Worm (Caenorhabditis elegans) whole organism, mixed stage, embryonic: Measurements from ENCODE around the gene R09B5.11.

Source experiments
- M03D4.4 ChIP-seq: sonication (generic microtip); optimal IDR thresholded peaks from 2 replicates; lab custom pipeline; 2017; ENCODE audit warnings: mild to moderate bottlenecking, missing genetic modification characterization, missing compliant biosample characterization
- bed-3 ChIP-seq: fragments of 200-800 bp; sonication (Bioruptor generic); optimal IDR thresholded peaks from 3 replicates; lab custom pipeline; 2018; ENCODE audit warnings: mild to moderate bottlenecking, missing genetic modification characterization, moderate library complexity, missing compliant biosample characterization
- blmp-1 ChIP-seq: fragments of 150-350 bp; optimal IDR thresholded peaks from 2 replicates; lab custom pipeline; 2014; ENCODE audit warnings: missing biosample characterization, missing genetic modification characterization
- ceh-39 ChIP-seq: fragments of 150-350 bp; optimal IDR thresholded peaks from 2 replicates; lab custom pipeline; 2014; ENCODE audit warnings: missing biosample characterization, missing genetic modification characterization
- ceh-43 ChIP-seq: fragments of 200-800 bp; sonication (Bioruptor generic); optimal IDR thresholded peaks from 2 replicates; lab custom pipeline; 2018; ENCODE audit warnings: mild to moderate bottlenecking, missing genetic modification characterization, moderate library complexity, missing compliant biosample characterization
- ceh-83 ChIP-seq: fragments of 200-800 bp; sonication (Bioruptor generic); optimal IDR thresholded peaks from 2 replicates; lab custom pipeline; 2018; ENCODE audit warnings: mild to moderate bottlenecking, missing genetic modification characterization, missing compliant biosample characterization
- ces-1 ChIP-seq: fragments of 150-350 bp; optimal IDR thresholded peaks from 2 replicates; lab custom pipeline; 2014; ENCODE audit warnings: missing biosample characterization, missing genetic modification reagents, missing genetic modification characterization
- cnd-1 ChIP-seq: fragments of 200-800 bp; sonication (Bioruptor generic); optimal IDR thresholded peaks from 2 replicates; lab custom pipeline; 2018; ENCODE audit warnings: mild to moderate bottlenecking, missing genetic modification characterization, missing compliant biosample characterization
- elt-1 ChIP-seq: sonication (generic microtip); optimal IDR thresholded peaks from 2 replicates; lab custom pipeline; 2017; ENCODE audit warnings: missing genetic modification characterization, mild to moderate bottlenecking, missing compliant biosample characterization, antibody characterized with exemption, moderate library complexity, borderline replicate concordance; ENCODE audit not compliant: insufficient read depth
- elt-3 ChIP-seq: fragments of 150-350 bp; optimal IDR thresholded peaks from 2 replicates; lab custom pipeline; 2014; ENCODE audit warnings: missing biosample characterization, missing genetic modification characterization
- flh-1 ChIP-seq: fragments of 200-800 bp; sonication (Bioruptor generic); optimal IDR thresholded peaks from 2 replicates; lab custom pipeline; 2018; ENCODE audit warnings: mild to moderate bottlenecking, missing genetic modification characterization, moderate library complexity, missing compliant biosample characterization
- ham-2 ChIP-seq: fragments of 200-800 bp; sonication (Bioruptor generic); optimal IDR thresholded peaks from 2 replicates; lab custom pipeline; 2018; ENCODE audit warnings: mild to moderate bottlenecking, missing genetic modification characterization, missing compliant biosample characterization
- hlh-1 ChIP-seq: fragments of 150-350 bp; optimal IDR thresholded peaks from 2 replicates; lab custom pipeline; 2014; ENCODE audit warnings: missing biosample characterization, missing genetic modification reagents, missing genetic modification characterization
- lin-32 ChIP-seq: fragments of 200-800 bp; sonication (Bioruptor generic); optimal IDR thresholded peaks from 2 replicates; lab custom pipeline; 2018; ENCODE audit warnings: mild to moderate bottlenecking, missing genetic modification characterization, missing compliant biosample characterization
- lsy-2 ChIP-seq: fragments of 150-350 bp; optimal IDR thresholded peaks from 2 replicates; lab custom pipeline; 2014; ENCODE audit warnings: missing biosample characterization, missing genetic modification characterization
- mab-5 ChIP-seq: fragments of 150-350 bp; optimal IDR thresholded peaks from 2 replicates; lab custom pipeline; 2014; ENCODE audit warnings: missing biosample characterization, missing genetic modification characterization
- mep-1 ChIP-seq: fragments of 150-350 bp; optimal IDR thresholded peaks from 2 replicates; lab custom pipeline; 2017; ENCODE audit warnings: missing biosample characterization, missing genetic modification reagents, missing genetic modification characterization, inconsistent platforms
- mls-2 ChIP-seq: sonication (generic microtip); optimal IDR thresholded peaks from 2 replicates; lab custom pipeline; 2016; ENCODE audit warnings: mild to moderate bottlenecking, missing genetic modification characterization, moderate library complexity, missing compliant biosample characterization
- nhr-2 ChIP-seq: fragments of 150-350 bp; optimal IDR thresholded peaks from 2 replicates; lab custom pipeline; 2014; ENCODE audit warnings: missing biosample characterization, missing genetic modification characterization
- nhr-28 ChIP-seq: fragments of 150-350 bp; optimal IDR thresholded peaks from 2 replicates; lab custom pipeline; 2014; ENCODE audit warnings: missing biosample characterization, missing genetic modification characterization
- pha-4 ChIP-seq: fragments of 150-350 bp; optimal IDR thresholded peaks from 2 replicates; lab custom pipeline; 2018; ENCODE audit warnings: missing biosample characterization, missing genetic modification reagents, missing genetic modification characterization
- sem-2 ChIP-seq: fragments of 200-800 bp; sonication (Bioruptor generic); optimal IDR thresholded peaks from 2 replicates; lab custom pipeline; 2018; ENCODE audit warnings: mild to moderate bottlenecking, missing genetic modification characterization, missing compliant biosample characterization
- snpc-4 ChIP-seq: fragments of 150-350 bp; optimal IDR thresholded peaks from 2 replicates; lab custom pipeline; 2014; ENCODE audit warnings: missing biosample characterization, missing genetic modification characterization
- sptf-1 ChIP-seq: sonication (generic microtip); optimal IDR thresholded peaks from 2 replicates; lab custom pipeline; 2017; ENCODE audit warnings: mild to moderate bottlenecking, missing genetic modification characterization, moderate library complexity, missing compliant biosample characterization
- tbx-8 ChIP-seq: fragments of 200-800 bp; sonication (Bioruptor generic); optimal IDR thresholded peaks from 2 replicates; lab custom pipeline; 2018; ENCODE audit warnings: mild to moderate bottlenecking, missing genetic modification characterization, moderate library complexity, missing compliant biosample characterization
- unc-120 ChIP-seq: sonication (generic microtip); optimal IDR thresholded peaks from 2 replicates; lab custom pipeline; 2017; ENCODE audit warnings: missing genetic modification characterization, missing compliant biosample characterization; ENCODE audit not compliant: poor library complexity, severe bottlenecking
- unc-39 ChIP-seq: fragments of 150-350 bp; optimal IDR thresholded peaks from 2 replicates; lab custom pipeline; 2014; ENCODE audit warnings: missing biosample characterization, missing genetic modification characterization
- unc-62 ChIP-seq: fragments of 150-350 bp; optimal IDR thresholded peaks from 2 replicates; lab custom pipeline; 2014; ENCODE audit warnings: missing biosample characterization, missing genetic modification reagents, missing genetic modification characterization
- zip-8 ChIP-seq: fragments of 150-350 bp; optimal IDR thresholded peaks from 2 replicates; lab custom pipeline; 2014; ENCODE audit warnings: missing biosample characterization, missing genetic modification characterization
- ztf-11 ChIP-seq: fragments of 150-350 bp; optimal IDR thresholded peaks from 2 replicates; lab custom pipeline; 2014; ENCODE audit warnings: missing biosample characterization, missing genetic modification characterization

R09B5.11 gene

ce11 chrV:1438205-1438604 lies 800 bp upstream of the R09B5.11 start:
- TF ChIP-seq mab-5 (tag; lab: Kevin White, UChicago) (no peak), bed-3 (GFP tag; lab: Kevin White, UChicago) (no peak), sem-2 (GFP tag; lab: Kevin White, UChicago) (no peak), mep-1 (tag; lab: Kevin White, UChicago) (no peak), ceh-39 (tag; lab: Kevin White, UChicago) (no peak), elt-3 (tag; lab: Kevin White, UChicago) (no peak), snpc-4 (no peak), nhr-2 (tag; lab: Kevin White, UChicago) (no peak), zip-8 (tag; lab: Kevin White, UChicago) (no peak), elt-1 (tag; lab: Kevin White, UChicago) (no peak), ham-2 (GFP tag; lab: Kevin White, UChicago) (no peak), tbx-8 (GFP tag; lab: Kevin White, UChicago) (no peak), sptf-1 (tag; lab: Kevin White, UChicago) (no peak), unc-62 (no peak), lin-32 (GFP tag; lab: Kevin White, UChicago) (no peak), flh-1 (GFP tag; lab: Kevin White, UChicago) (no peak), pha-4 (tag; lab: Kevin White, UChicago) (no peak), ces-1 (no peak), unc-39 (tag; lab: Kevin White, UChicago) (no peak), blmp-1 (tag; lab: Kevin White, UChicago) (no peak)

- TF ChIP-seq zip-8 (tag; lab: Kevin White, UChicago) (no peak), flh-1 (GFP tag; lab: Kevin White, UChicago) (no peak), mep-1 (tag; lab: Kevin White, UChicago) (no peak), elt-3 (tag; lab: Kevin White, UChicago) (no peak), nhr-28 (tag; lab: Kevin White, UChicago) (no peak), M03D4.4 (tag; lab: Kevin White, UChicago) (no peak), elt-1 (tag; lab: Kevin White, UChicago) (no peak), unc-120 (tag; lab: Kevin White, UChicago) (no peak), lin-32 (GFP tag; lab: Kevin White, UChicago) (no peak), cnd-1 (no peak), unc-39 (tag; lab: Kevin White, UChicago) (no peak)
Observed at ce11 chrV:1442042-1442441, 3.0 kb downstream of the R09B5.11 start, which contains the start of gene cnc-11. cnc-11 (plus strand) TSS chrV:1442342.

- TF ChIP-seq pha-4 (tag; lab: Kevin White, UChicago): no peak
- TF ChIP-seq ceh-83 (GFP tag; lab: Kevin White, UChicago): no peak
- no peak for TF ChIP-seq sem-2 (GFP tag; lab: Kevin White, UChicago)
- TF ChIP-seq unc-39 (tag; lab: Kevin White, UChicago): no peak
- no peak for TF ChIP-seq M03D4.4 (tag; lab: Kevin White, UChicago)
- no peak for TF ChIP-seq sptf-1 (tag; lab: Kevin White, UChicago)
- no peak for TF ChIP-seq mab-5 (tag; lab: Kevin White, UChicago)
- TF ChIP-seq mls-2 (tag; lab: Kevin White, UChicago): no peak
- no peak for TF ChIP-seq lin-32 (GFP tag; lab: Kevin White, UChicago)
- no peak for TF ChIP-seq unc-120 (tag; lab: Kevin White, UChicago)
- TF ChIP-seq hlh-1 (tag; lab: Kevin White, UChicago): no peak
- TF ChIP-seq ceh-43 (GFP tag; lab: Kevin White, UChicago): no peak
- TF ChIP-seq elt-3 (tag; lab: Kevin White, UChicago): no peak
- no peak for TF ChIP-seq bed-3 (GFP tag; lab: Kevin White, UChicago)
- TF ChIP-seq, all 35 proteins: peak for 0
Observed at ce11 chrV:1444180-1444579, 5.2 kb downstream of the R09B5.11 start, which contains the start of gene cnc-1. cnc-1 (minus strand) TSS chrV:1444280.

ce11 chrV:1445081-1445480 lies 6.1 kb downstream of the R09B5.11 start, which contains the start of gene cnc-5:
cnc-5 (plus strand) TSS chrV:1445381.
- no peak for TF ChIP-seq M03D4.4 (tag; lab: Kevin White, UChicago)
- no peak for TF ChIP-seq unc-120 (tag; lab: Kevin White, UChicago)
- no peak for TF ChIP-seq zip-8 (tag; lab: Kevin White, UChicago)
- no peak for TF ChIP-seq sem-2 (GFP tag; lab: Kevin White, UChicago)
- no peak for TF ChIP-seq ceh-39 (tag; lab: Kevin White, UChicago)
- TF ChIP-seq ceh-83 (GFP tag; lab: Kevin White, UChicago): no peak
- TF ChIP-seq ceh-43 (GFP tag; lab: Kevin White, UChicago): no peak
- TF ChIP-seq unc-62: no peak
- TF ChIP-seq elt-3 (tag; lab: Kevin White, UChicago): no peak
- TF ChIP-seq ham-2 (GFP tag; lab: Kevin White, UChicago): no peak
- TF ChIP-seq nhr-28 (tag; lab: Kevin White, UChicago): no peak
- TF ChIP-seq pha-4 (tag; lab: Kevin White, UChicago): no peak
- no peak for TF ChIP-seq ztf-11
- TF ChIP-seq snpc-4: no peak
- no peak for TF ChIP-seq lsy-2
